Fruit fly (Drosophila melanogaster) whole organism, embryonic: Measurements from ENCODE around the gene Cyp4d20.

Source experiments
- Ada2b ChIP-seq: fragments of 200-800 bp; sonication (Bioruptor generic); IDR thresholded peaks from 2 replicates; pipeline ENCODE4 v1.3.6; 2022; ENCODE audit warnings: missing biosample characterization, missing genetic modification characterization
- BtbVII ChIP-seq: fragments of 200-800 bp; sonication (Bioruptor generic); optimal IDR thresholded peaks from 3 replicates; lab custom pipeline; 2017; ENCODE audit warnings: missing biosample characterization, mild to moderate bottlenecking, missing genetic modification characterization
- CG10147 ChIP-seq: fragments of 200-800 bp; sonication (Bioruptor generic); optimal IDR thresholded peaks from 2 replicates; lab custom pipeline; 2019; ENCODE audit warnings: missing biosample characterization, mild to moderate bottlenecking, missing genetic modification characterization, moderate library complexity
- CG10267 ChIP-seq: fragments of 200-800 bp; sonication (Bioruptor generic); optimal IDR thresholded peaks from 2 replicates; lab custom pipeline; 2018; ENCODE audit warnings: missing biosample characterization, mild to moderate bottlenecking, missing genetic modification characterization, moderate library complexity
- CG11456 ChIP-seq: fragments of 200-800 bp; sonication (Bioruptor generic); IDR thresholded peaks from 3 replicates; pipeline ENCODE4 v1.3.6; 2022; ENCODE audit warnings: missing biosample characterization, missing genetic modification characterization
- CG12391 ChIP-seq: fragments of 200-800 bp; sonication (Bioruptor generic); optimal IDR thresholded peaks from 3 replicates; lab custom pipeline; 2018; ENCODE audit warnings: missing biosample characterization, mild to moderate bottlenecking, missing genetic modification characterization, moderate library complexity
- CG16779 ChIP-seq: fragments of 200-800 bp; sonication (Bioruptor generic); IDR thresholded peaks from 2 replicates; pipeline ENCODE4 v1.3.6; 2022; ENCODE audit warnings: missing biosample characterization, missing genetic modification characterization
- CG17829 ChIP-seq: fragments of 200-800 bp; optimal IDR thresholded peaks from 2 replicates; lab custom pipeline; 2019; ENCODE audit warnings: missing biosample characterization, mild to moderate bottlenecking, missing genetic modification characterization, moderate library complexity
- CG1832 ChIP-seq: fragments of 200-800 bp; sonication (Bioruptor generic); optimal IDR thresholded peaks from 2 replicates; lab custom pipeline; 2017; ENCODE audit warnings: missing biosample characterization, mild to moderate bottlenecking, missing genetic modification characterization, inconsistent platforms
- CG18619 ChIP-seq: fragments of 200-800 bp; sonication (Bioruptor generic); optimal IDR thresholded peaks from 3 replicates; lab custom pipeline; 2017; ENCODE audit warnings: missing biosample characterization, mild to moderate bottlenecking, missing genetic modification characterization
- CG31365 ChIP-seq: fragments of 200-800 bp; sonication (Bioruptor generic); optimal IDR thresholded peaks from 2 replicates; lab custom pipeline; 2018; ENCODE audit warnings: missing biosample characterization, mild to moderate bottlenecking, missing genetic modification characterization
- CG32772 ChIP-seq: fragments of 200-800 bp; sonication (Bioruptor generic); IDR thresholded peaks from 2 replicates; pipeline ENCODE4 v1.3.6; 2022; ENCODE audit warnings: missing biosample characterization, missing genetic modification characterization
- CG3407 ChIP-seq: fragments of 200-800 bp; sonication (Bioruptor generic); optimal IDR thresholded peaks from 2 replicates; lab custom pipeline; 2018; ENCODE audit warnings: missing biosample characterization, mild to moderate bottlenecking, missing genetic modification characterization
- CG43689 ChIP-seq: fragments of 200-800 bp; sonication (Bioruptor generic); IDR thresholded peaks from 2 replicates; pipeline ENCODE4 v1.3.6; 2022; ENCODE audit warnings: missing biosample characterization, missing genetic modification characterization
- CG6791 ChIP-seq: fragments of 200-800 bp; sonication (Bioruptor generic); IDR thresholded peaks from 3 replicates; pipeline ENCODE4 v1.3.6; 2022; ENCODE audit warnings: missing biosample characterization, missing genetic modification characterization; ENCODE audit not compliant: partially characterized antibody
- CG6854 ChIP-seq: fragments of 200-800 bp; sonication (Bioruptor generic); optimal IDR thresholded peaks from 3 replicates; lab custom pipeline; 2017; ENCODE audit warnings: missing biosample characterization, mild to moderate bottlenecking, missing genetic modification characterization
- CG8924 ChIP-seq: fragments of 200-800 bp; optimal IDR thresholded peaks from 3 replicates; lab custom pipeline; 2019; ENCODE audit warnings: missing biosample characterization, mild to moderate bottlenecking, missing genetic modification characterization, moderate library complexity
- Dek ChIP-seq: fragments of 200-800 bp; sonication (Bioruptor generic); optimal IDR thresholded peaks from 3 replicates; lab custom pipeline; 2019; ENCODE audit warnings: missing biosample characterization, mild to moderate bottlenecking, missing genetic modification characterization, moderate library complexity
- Dp ChIP-seq: fragments of 200-800 bp; sonication (Bioruptor generic); optimal IDR thresholded peaks from 2 replicates; lab custom pipeline; 2018; ENCODE audit warnings: missing biosample characterization, mild to moderate bottlenecking, missing genetic modification characterization, moderate library complexity
- Dref ChIP-seq: fragments of 200-800 bp; sonication (Bioruptor generic); IDR thresholded peaks from 2 replicates; pipeline ENCODE4 v1.3.6; 2022; ENCODE audit warnings: missing biosample characterization, missing genetic modification characterization
- Fer2 ChIP-seq: fragments of 200-800 bp; sonication (Bioruptor generic); optimal IDR thresholded peaks from 2 replicates; lab custom pipeline; 2018; ENCODE audit warnings: missing biosample characterization, mild to moderate bottlenecking, missing genetic modification characterization, moderate library complexity
- HLH4C ChIP-seq: fragments of 200-800 bp; sonication (Bioruptor generic); IDR thresholded peaks from 3 replicates; pipeline ENCODE4 v1.3.6; 2022; ENCODE audit warnings: missing biosample characterization, missing genetic modification characterization; ENCODE audit not compliant: partially characterized antibody
- Hand ChIP-seq: fragments of 200-800 bp; sonication (Bioruptor generic); optimal IDR thresholded peaks from 2 replicates; lab custom pipeline; 2017; ENCODE audit warnings: mild to moderate bottlenecking, missing biosample characterization, missing genetic modification reagents, missing genetic modification characterization
- Hmx ChIP-seq: fragments of 200-800 bp; sonication (Bioruptor generic); optimal IDR thresholded peaks from 2 replicates; lab custom pipeline; 2016; ENCODE audit warnings: missing biosample characterization, missing genetic modification characterization
- NC2β ChIP-seq: fragments of 200-800 bp; sonication (Bioruptor generic); optimal IDR thresholded peaks from 2 replicates; lab custom pipeline; 2016; ENCODE audit warnings: missing biosample characterization, missing genetic modification characterization
- Nf-YB ChIP-seq: fragments of 200-800 bp; sonication (Bioruptor generic); optimal IDR thresholded peaks from 3 replicates; lab custom pipeline; 2019; ENCODE audit warnings: missing biosample characterization, mild to moderate bottlenecking, missing genetic modification characterization, moderate library complexity
- Ptx1 ChIP-seq: fragments of 200-800 bp; sonication (Bioruptor generic); IDR thresholded peaks from 2 replicates; pipeline ENCODE4 v1.3.6; 2022; ENCODE audit warnings: missing biosample characterization, missing genetic modification characterization
- Sox100B ChIP-seq: fragments of 200-800 bp; sonication (Bioruptor generic); optimal IDR thresholded peaks from 3 replicates; lab custom pipeline; 2018; ENCODE audit warnings: missing biosample characterization, mild to moderate bottlenecking, missing genetic modification characterization
- Sry-δ ChIP-seq: fragments of 200-800 bp; sonication (Bioruptor generic); optimal IDR thresholded peaks from 2 replicates; lab custom pipeline; 2016; ENCODE audit warnings: missing biosample characterization, missing genetic modification characterization
- Stat92E ChIP-seq, 3 experiments: fragments of >200 bp in 2 of 3; fragments of 200-800 bp in 1 of 3; sonication (Bioruptor generic) in 1 of 3; optimal IDR thresholded peaks; 2 replicates each; lab custom pipeline; 2017 to 2019; ENCODE audit warnings: missing biosample characterization in 3 of 3, missing genetic modification characterization in 3 of 3, mild to moderate bottlenecking in 1 of 3, moderate library complexity in 1 of 3
- al ChIP-seq: fragments of 200-800 bp; sonication (Bioruptor generic); IDR thresholded peaks from 2 replicates; pipeline ENCODE4 v1.3.6; 2022; ENCODE audit warnings: missing biosample characterization, missing genetic modification characterization
- cg ChIP-seq: fragments of 200-800 bp; sonication (Bioruptor generic); optimal IDR thresholded peaks from 3 replicates; lab custom pipeline; 2019; ENCODE audit warnings: missing biosample characterization, mild to moderate bottlenecking, missing genetic modification characterization, moderate library complexity
- crc ChIP-seq: fragments of 200-800 bp; sonication (Bioruptor generic); optimal IDR thresholded peaks from 2 replicates; lab custom pipeline; 2016; ENCODE audit warnings: missing biosample characterization, missing genetic modification characterization
- da ChIP-seq: fragments of 200-800 bp; sonication (Bioruptor generic); optimal IDR thresholded peaks from 2 replicates; lab custom pipeline; 2016; ENCODE audit warnings: missing biosample characterization, missing genetic modification characterization
- dati ChIP-seq: fragments of 200-800 bp; sonication (Bioruptor generic); IDR thresholded peaks from 2 replicates; pipeline ENCODE4 v1.3.6; 2022; ENCODE audit warnings: missing biosample characterization, missing genetic modification characterization
- dimm ChIP-seq: fragments of 200-800 bp; sonication (Bioruptor generic); IDR thresholded peaks from 2 replicates; pipeline ENCODE4 v1.3.6; 2022; ENCODE audit warnings: missing biosample characterization, missing genetic modification characterization
- ems ChIP-seq: fragments of 200-800 bp; sonication (Bioruptor generic); optimal IDR thresholded peaks from 3 replicates; lab custom pipeline; 2016; ENCODE audit warnings: missing biosample characterization, missing genetic modification characterization
- gro ChIP-seq: fragments of 200-800 bp; sonication (Bioruptor generic); optimal IDR thresholded peaks from 2 replicates; lab custom pipeline; 2016; ENCODE audit warnings: missing biosample characterization, missing genetic modification characterization
- hb ChIP-seq: fragments of 200-800 bp; sonication (Bioruptor generic); IDR thresholded peaks from 3 replicates; pipeline ENCODE4 v1.3.6; 2022; ENCODE audit warnings: missing biosample characterization, missing genetic modification characterization; ENCODE audit not compliant: partially characterized antibody
- maf-S ChIP-seq: fragments of 200-800 bp; sonication (Bioruptor generic); optimal IDR thresholded peaks from 2 replicates; lab custom pipeline; 2016; ENCODE audit warnings: missing biosample characterization, missing genetic modification characterization
- nerfin-1 ChIP-seq: fragments of 200-800 bp; sonication (Bioruptor generic); optimal IDR thresholded peaks from 3 replicates; lab custom pipeline; 2019; ENCODE audit warnings: missing biosample characterization, mild to moderate bottlenecking, missing genetic modification characterization, moderate library complexity
- nmo ChIP-seq: fragments of 200-800 bp; sonication (Bioruptor generic); optimal IDR thresholded peaks from 2 replicates; lab custom pipeline; 2018; ENCODE audit warnings: missing biosample characterization, mild to moderate bottlenecking, missing genetic modification characterization, moderate library complexity
- oc ChIP-seq: fragments of 200-800 bp; sonication (Bioruptor generic); optimal IDR thresholded peaks from 2 replicates; lab custom pipeline; 2018; ENCODE audit warnings: missing biosample characterization, mild to moderate bottlenecking, missing genetic modification characterization, moderate library complexity
- rib ChIP-seq: fragments of 200-800 bp; sonication (Bioruptor generic); IDR thresholded peaks from 2 replicates; pipeline ENCODE4 v1.3.6; 2022; ENCODE audit warnings: missing biosample characterization, missing genetic modification characterization
- row ChIP-seq: fragments of 200-800 bp; sonication (Bioruptor generic); IDR thresholded peaks from 3 replicates; pipeline ENCODE4 v1.3.6; 2022; ENCODE audit warnings: missing biosample characterization, missing genetic modification characterization
- run ChIP-seq: fragments of 200-800 bp; sonication (Bioruptor generic); optimal IDR thresholded peaks from 3 replicates; lab custom pipeline; 2018; ENCODE audit warnings: missing biosample characterization, mild to moderate bottlenecking, missing genetic modification characterization
- sqz ChIP-seq: fragments of 200-800 bp; sonication (Bioruptor generic); optimal IDR thresholded peaks from 3 replicates; lab custom pipeline; 2018; ENCODE audit warnings: missing biosample characterization, mild to moderate bottlenecking, missing genetic modification characterization
- ssp ChIP-seq: fragments of 200-800 bp; sonication (Bioruptor generic); IDR thresholded peaks from 2 replicates; pipeline ENCODE4 v1.3.6; 2022; ENCODE audit warnings: missing biosample characterization, missing genetic modification characterization
- tgo ChIP-seq: fragments of 200-800 bp; sonication (Bioruptor generic); IDR thresholded peaks from 3 replicates; pipeline ENCODE4 v1.3.6; 2022; ENCODE audit warnings: missing biosample characterization, missing genetic modification characterization
- twi ChIP-seq: fragments of 200-800 bp; optimal IDR thresholded peaks from 2 replicates; lab custom pipeline; 2019; ENCODE audit warnings: missing biosample characterization, mild to moderate bottlenecking, missing genetic modification characterization, moderate library complexity
- zfh1 ChIP-seq: fragments of 200-800 bp; sonication (Bioruptor generic); IDR thresholded peaks from 3 replicates; pipeline ENCODE4 v1.3.6; 2022; ENCODE audit warnings: missing biosample characterization, missing genetic modification characterization

The Cyp4d20 gene

DNA sequence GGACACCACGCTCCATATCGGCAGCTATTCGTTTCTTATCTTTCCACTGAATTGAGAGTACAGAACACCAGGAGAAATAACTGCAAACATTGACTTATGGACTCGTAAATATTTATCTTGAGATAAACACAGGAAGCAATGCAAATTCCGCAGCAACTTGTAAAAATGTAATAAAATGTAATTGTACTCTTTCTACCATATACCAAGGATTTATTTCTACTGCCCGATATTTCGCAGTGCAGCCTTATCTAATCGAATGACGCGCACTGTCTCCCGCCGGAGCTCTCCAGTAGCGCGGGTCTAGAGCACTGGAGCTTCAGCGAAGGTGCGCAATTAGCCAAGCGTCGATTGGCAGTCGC is 15.9 kb upstream of the Cyp4d20 start (continued):
- TF ChIP-seq cg (GFP tag; lab: Kevin White, UChicago): no peak
- peak; percentile 12 for TF ChIP-seq run
- peak; percentile 75 for TF ChIP-seq CG10267
- peak; percentile 79 for TF ChIP-seq CG12391 (tag; lab: Kevin White, UChicago)
- TF ChIP-seq crc (GFP tag; lab: Kevin White, UChicago): peak; percentile 81
- peak; percentile 90 for TF ChIP-seq zfh1 (GFP tag; lab: Robert Waterston, UW)
- TF ChIP-seq Ada2b: peak; percentile 92
- TF ChIP-seq Sry-δ (GFP tag; lab: Kevin White, UChicago): peak; percentile 57
- TF ChIP-seq HLH4C (GFP tag; lab: Robert Waterston, UW): no peak
- TF ChIP-seq CG6854 (GFP tag; lab: Kevin White, UChicago): peak; percentile 86
- TF ChIP-seq nerfin-1 (tag; lab: Kevin White, UChicago): peak; percentile 76
- TF ChIP-seq ems (GFP tag; lab: Kevin White, UChicago): peak; percentile 76
- TF ChIP-seq CG10147 (GFP tag; lab: Kevin White, UChicago): peak; percentile 85
- peak; percentile 72 for TF ChIP-seq maf-S
- peak; percentile 94 for TF ChIP-seq gro (GFP tag; lab: Kevin White, UChicago)
- peak; percentile 92 for TF ChIP-seq BtbVII (GFP tag; lab: Kevin White, UChicago)
- no peak for TF ChIP-seq da (GFP tag; lab: Kevin White, UChicago)
- TF ChIP-seq Stat92E (GFP tag; optimal IDR thresholded peaks at IDR 0.05; lab: Kevin White, UChicago): no peak
- TF ChIP-seq al (GFP tag; lab: Robert Waterston, UW): peak; percentile 91
- TF ChIP-seq Sox100B (GFP tag; lab: Kevin White, UChicago): peak; percentile 77
- TF ChIP-seq Nf-YB (GFP tag; lab: Kevin White, UChicago): peak; percentile 52
- peak; percentile 80 for TF ChIP-seq CG43689
- TF ChIP-seq hb: no peak
- peak; percentile 35 for TF ChIP-seq twi (tag; lab: Kevin White, UChicago)
- peak; percentile 43 for TF ChIP-seq oc (tag; lab: Kevin White, UChicago)
- TF ChIP-seq Dek (tag; lab: Kevin White, UChicago): peak; percentile 79
- TF ChIP-seq ssp (GFP tag; lab: Robert Waterston, UW): peak; percentile 82
- TF ChIP-seq dati (GFP tag; lab: Robert Waterston, UW): no peak
- TF ChIP-seq CG31365 (tag; lab: Kevin White, UChicago): peak; percentile 65
- peak; percentile 73 for TF ChIP-seq Fer2 (tag; lab: Kevin White, UChicago)
- no peak for TF ChIP-seq CG1832
- peak; percentile 76 for TF ChIP-seq Hand
- no peak for TF ChIP-seq CG6791 (GFP tag; lab: Robert Waterston, UW)
- TF ChIP-seq Hmx (GFP tag; lab: Kevin White, UChicago): peak; percentile 15
- no peak for TF ChIP-seq Dref (GFP tag; lab: Robert Waterston, UW)
- TF ChIP-seq CG32772: peak; percentile 83
- peak; percentile 81 for TF ChIP-seq nmo
- peak; percentile 33 for TF ChIP-seq NC2β
- no peak for TF ChIP-seq CG3407 (GFP tag; lab: Kevin White, UChicago)
- TF ChIP-seq CG11456: peak; percentile 92
- peak; percentile 78 for TF ChIP-seq CG17829 (tag; lab: Kevin White, UChicago)
- peak; percentile 95 for TF ChIP-seq Ptx1 (GFP tag; lab: Robert Waterston, UW)
- TF ChIP-seq sqz (GFP tag; lab: Kevin White, UChicago): no peak
- TF ChIP-seq row: peak; percentile 97
- TF ChIP-seq rib (GFP tag; lab: Robert Waterston, UW): peak; percentile 93
- no peak for TF ChIP-seq Dp (GFP tag; lab: Kevin White, UChicago)
- TF ChIP-seq CG18619 (GFP tag; lab: Kevin White, UChicago): peak; percentile 65
- peak; percentile 86 for TF ChIP-seq CG16779 (GFP tag; lab: Robert Waterston, UW)
- TF ChIP-seq dimm: peak; percentile 73; the same call in 1 of the 2 replicates
- peak; percentile 84 for TF ChIP-seq CG8924 (tag; lab: Kevin White, UChicago)
- peak; percentile 93 for TF ChIP-seq tgo (GFP tag; lab: Robert Waterston, UW)
